Worm (Caenorhabditis elegans) whole organism, young adult: ENCODE results near the gene frm-8.

Source experiments
- D2030.7 ChIP-seq: fragments of 200-800 bp; sonication (Bioruptor generic); IDR thresholded peaks from 2 replicates; pipeline ENCODE4 v1.3.6; 2022; ENCODE audit warnings: missing genetic modification reagents, missing genetic modification characterization, missing compliant biosample characterization
- F22D6.2 ChIP-seq: sonication (generic microtip); optimal IDR thresholded peaks from 2 replicates; lab custom pipeline; 2016; ENCODE audit warnings: mild to moderate bottlenecking, missing genetic modification characterization, missing compliant biosample characterization
- F23B12.7 ChIP-seq: sonication (generic microtip); optimal IDR thresholded peaks from 2 replicates; lab custom pipeline; 2017; ENCODE audit warnings: missing genetic modification characterization, mild to moderate bottlenecking, missing compliant biosample characterization, antibody characterized with exemption, moderate library complexity; ENCODE audit not compliant: insufficient read depth
- F52B5.7 ChIP-seq: sonication (generic microtip); optimal IDR thresholded peaks from 2 replicates; lab custom pipeline; 2016; ENCODE audit warnings: mild to moderate bottlenecking, missing genetic modification characterization, missing compliant biosample characterization
- K11D2.4 ChIP-seq: fragments of 200-800 bp; sonication (Bioruptor generic); IDR thresholded peaks from 2 replicates; pipeline ENCODE4 v1.3.6; 2022; ENCODE audit warnings: missing genetic modification reagents, missing genetic modification characterization, missing compliant biosample characterization
- T26A5.8 ChIP-seq: sonication (generic microtip); optimal IDR thresholded peaks from 2 replicates; lab custom pipeline; 2016; ENCODE audit warnings: missing genetic modification characterization, missing compliant biosample characterization
- Y53G8AR.9 ChIP-seq: fragments of 200-800 bp; sonication (Bioruptor generic); conservative IDR thresholded peaks from 2 replicates; pipeline ENCODE4 v1.3.6; 2022; ENCODE audit warnings: missing genetic modification reagents, missing genetic modification characterization, missing compliant biosample characterization
- Y95B8A.8 ChIP-seq: fragments of 200-800 bp; sonication (Bioruptor generic); IDR thresholded peaks from 2 replicates; pipeline ENCODE4 v1.3.6; 2022; ENCODE audit warnings: missing genetic modification reagents, missing genetic modification characterization, missing compliant biosample characterization
- ZK185.1 ChIP-seq: sonication (generic microtip); optimal IDR thresholded peaks from 2 replicates; lab custom pipeline; 2016; ENCODE audit warnings: mild to moderate bottlenecking, missing genetic modification characterization, missing compliant biosample characterization; ENCODE audit not compliant: poor library complexity, severe bottlenecking
- ama-1 ChIP-seq, 3 experiments: fragments of 150-350 bp in 1 of 3; sonication (generic microtip) in 2 of 3; optimal IDR thresholded peaks; 2 replicates each; lab custom pipeline; 2014 to 2018; ENCODE audit warnings: missing biosample characterization in 2 of 3, missing genetic modification characterization in 2 of 3, missing genetic modification reagents in 2 of 3
- aptf-3 ChIP-seq: fragments of 200-800 bp; sonication (Bioruptor generic); IDR thresholded peaks from 2 replicates; pipeline ENCODE4 v1.3.6; 2022; ENCODE audit warnings: missing genetic modification characterization, missing compliant biosample characterization
- bed-1 ChIP-seq: fragments of 200-800 bp; sonication (Bioruptor generic); IDR thresholded peaks from 2 replicates; pipeline ENCODE4 v1.3.6; 2022; ENCODE audit warnings: missing genetic modification reagents, missing genetic modification characterization, missing compliant biosample characterization
- ccch-3 ChIP-seq: fragments of 200-800 bp; sonication (Bioruptor generic); optimal IDR thresholded peaks from 2 replicates; lab custom pipeline; 2018; ENCODE audit warnings: mild to moderate bottlenecking, missing genetic modification characterization, missing compliant biosample characterization
- cebp-2 ChIP-seq: fragments of 200-800 bp; sonication (Bioruptor generic); IDR thresholded peaks from 2 replicates; pipeline ENCODE4 v1.3.6; 2022; ENCODE audit warnings: missing genetic modification characterization, missing compliant biosample characterization
- ceh-27 ChIP-seq: fragments of 200-800 bp; sonication (Bioruptor generic); optimal IDR thresholded peaks from 2 replicates; lab custom pipeline; 2018; ENCODE audit warnings: mild to moderate bottlenecking, missing genetic modification characterization, moderate library complexity, missing compliant biosample characterization
- ceh-58 ChIP-seq: fragments of 200-800 bp; sonication (Bioruptor generic); IDR thresholded peaks from 2 replicates; pipeline ENCODE4 v1.3.6; 2022; ENCODE audit warnings: missing genetic modification characterization, missing compliant biosample characterization
- ceh-91 ChIP-seq: fragments of 200-800 bp; sonication (Bioruptor generic); IDR thresholded peaks from 2 replicates; pipeline ENCODE4 v1.3.6; 2022; ENCODE audit warnings: missing genetic modification reagents, missing genetic modification characterization, missing compliant biosample characterization
- die-1 ChIP-seq: sonication (generic microtip); optimal IDR thresholded peaks from 2 replicates; lab custom pipeline; 2016; ENCODE audit warnings: missing genotype, mild to moderate bottlenecking, missing genetic modification characterization, missing compliant biosample characterization
- dpff-1 ChIP-seq: sonication (generic microtip); optimal IDR thresholded peaks from 2 replicates; lab custom pipeline; 2017; ENCODE audit warnings: mild to moderate bottlenecking, missing genetic modification characterization, missing compliant biosample characterization
- egl-44 ChIP-seq: fragments of 200-800 bp; sonication (Bioruptor generic); IDR thresholded peaks from 2 replicates; pipeline ENCODE4 v1.3.6; 2022; ENCODE audit warnings: missing genetic modification reagents, missing genetic modification characterization, missing compliant biosample characterization
- ekl-4 ChIP-seq: fragments of 200-800 bp; sonication (Bioruptor generic); IDR thresholded peaks from 2 replicates; pipeline ENCODE4 v1.3.6; 2022; ENCODE audit warnings: missing genetic modification reagents, missing genetic modification characterization, missing compliant biosample characterization
- fkh-3 ChIP-seq: sonication (generic microtip); optimal IDR thresholded peaks from 2 replicates; lab custom pipeline; 2016; ENCODE audit warnings: mild to moderate bottlenecking, missing genetic modification characterization, missing compliant biosample characterization
- him-1 ChIP-seq: sonication (generic microtip); optimal IDR thresholded peaks from 2 replicates; lab custom pipeline; 2016; ENCODE audit warnings: missing genotype, missing genetic modification reagents, missing genetic modification characterization, missing compliant biosample characterization
- hmg-1.2 ChIP-seq: fragments of 200-800 bp; sonication (Bioruptor generic); IDR thresholded peaks from 2 replicates; pipeline ENCODE4 v1.3.6; 2022; ENCODE audit warnings: missing genetic modification reagents, missing genetic modification characterization, missing compliant biosample characterization
- hrde-1 ChIP-seq: sonication (generic microtip); optimal IDR thresholded peaks from 2 replicates; lab custom pipeline; 2016; ENCODE audit warnings: missing genetic modification characterization, mild to moderate bottlenecking, missing compliant biosample characterization, moderate library complexity, missing genotype, missing genetic modification reagents, borderline replicate concordance
- lag-1 ChIP-seq: fragments of 200-800 bp; sonication (Bioruptor generic); IDR thresholded peaks from 2 replicates; pipeline ENCODE4 v1.3.6; 2022; ENCODE audit warnings: missing genetic modification reagents, missing genetic modification characterization, missing compliant biosample characterization
- let-526 ChIP-seq: fragments of 200-800 bp; sonication (Bioruptor generic); IDR thresholded peaks from 2 replicates; pipeline ENCODE4 v1.3.6; 2022; ENCODE audit warnings: missing genetic modification reagents, missing genetic modification characterization, missing compliant biosample characterization
- lin-40 ChIP-seq: sonication (generic microtip); optimal IDR thresholded peaks from 2 replicates; lab custom pipeline; 2016; ENCODE audit warnings: missing genetic modification characterization, mild to moderate bottlenecking, missing compliant biosample characterization, missing genotype, missing genetic modification reagents
- lin-54 ChIP-seq: fragments of 200-800 bp; sonication (Bioruptor generic); optimal IDR thresholded peaks from 2 replicates; lab custom pipeline; 2018; ENCODE audit warnings: mild to moderate bottlenecking, missing genetic modification characterization, missing compliant biosample characterization
- lsl-1 ChIP-seq: fragments of 200-800 bp; sonication (Bioruptor generic); optimal IDR thresholded peaks from 2 replicates; lab custom pipeline; 2018; ENCODE audit warnings: mild to moderate bottlenecking, missing genetic modification characterization, moderate library complexity, missing compliant biosample characterization
- lsy-27 ChIP-seq: sonication (generic microtip); optimal IDR thresholded peaks from 2 replicates; lab custom pipeline; 2017; ENCODE audit warnings: missing genetic modification characterization, mild to moderate bottlenecking, missing compliant biosample characterization, antibody characterized with exemption, missing genotype, borderline replicate concordance; ENCODE audit not compliant: insufficient read depth
- madf-3 ChIP-seq: fragments of 200-800 bp; sonication (Bioruptor generic); IDR thresholded peaks from 2 replicates; pipeline ENCODE4 v1.3.6; 2022; ENCODE audit warnings: missing genetic modification reagents, missing genetic modification characterization, missing compliant biosample characterization
- madf-6 ChIP-seq: fragments of 200-800 bp; sonication (Bioruptor generic); IDR thresholded peaks from 2 replicates; pipeline ENCODE4 v1.3.6; 2022; ENCODE audit warnings: missing genetic modification reagents, missing genetic modification characterization, missing compliant biosample characterization
- nfya-1 ChIP-seq: sonication (generic microtip); optimal IDR thresholded peaks from 2 replicates; lab custom pipeline; 2017; ENCODE audit warnings: antibody characterized with exemption, missing compliant biosample characterization, missing genetic modification characterization, borderline replicate concordance; ENCODE audit not compliant: insufficient read depth
- nfyb-1 ChIP-seq: fragments of 200-800 bp; sonication (Bioruptor generic); IDR thresholded peaks from 2 replicates; pipeline ENCODE4 v1.3.6; 2022; ENCODE audit warnings: missing genetic modification reagents, missing genetic modification characterization, missing compliant biosample characterization
- nhr-179 ChIP-seq: sonication (generic microtip); optimal IDR thresholded peaks from 2 replicates; lab custom pipeline; 2016; ENCODE audit warnings: mild to moderate bottlenecking, missing genetic modification characterization, missing compliant biosample characterization
- nhr-90 ChIP-seq: sonication (generic microtip); optimal IDR thresholded peaks from 2 replicates; lab custom pipeline; 2016; ENCODE audit warnings: missing genotype, mild to moderate bottlenecking, missing genetic modification characterization, missing compliant biosample characterization
- pbrm-1 ChIP-seq: fragments of 200-800 bp; sonication (Bioruptor generic); IDR thresholded peaks from 2 replicates; pipeline ENCODE4 v1.3.6; 2022; ENCODE audit warnings: missing genetic modification reagents, missing genetic modification characterization, missing compliant biosample characterization
- rcor-1 ChIP-seq: fragments of 200-800 bp; sonication (Bioruptor generic); IDR thresholded peaks from 2 replicates; pipeline ENCODE4 v1.3.6; 2022; ENCODE audit warnings: missing genetic modification reagents, missing genetic modification characterization, missing compliant biosample characterization
- rec-8 ChIP-seq, 2 experiments: sonication (generic microtip); optimal IDR thresholded peaks; 2 replicates each; lab custom pipeline; 2016; ENCODE audit warnings: mild to moderate bottlenecking in 2 of 2, missing genetic modification characterization in 2 of 2, missing genetic modification reagents in 2 of 2, missing genotype in 2 of 2, missing biosample characterization in 1 of 2, missing compliant biosample characterization in 1 of 2, moderate library complexity in 1 of 2
- snpc-1.1 ChIP-seq: sonication (generic microtip); optimal IDR thresholded peaks from 2 replicates; lab custom pipeline; 2017; ENCODE audit warnings: missing genetic modification characterization, mild to moderate bottlenecking, missing compliant biosample characterization, antibody characterized with exemption, moderate library complexity, missing genotype, missing genetic modification reagents; ENCODE audit not compliant: insufficient read depth
- sptf-2 ChIP-seq: fragments of 200-800 bp; sonication (Bioruptor generic); optimal IDR thresholded peaks from 2 replicates; lab custom pipeline; 2018; ENCODE audit warnings: mild to moderate bottlenecking, missing genetic modification characterization, missing compliant biosample characterization
- tbp1 ChIP-seq: fragments of 200-800 bp; sonication (Bioruptor generic); optimal IDR thresholded peaks from 2 replicates; lab custom pipeline; 2018; ENCODE audit warnings: mild to moderate bottlenecking, missing genetic modification characterization, missing compliant biosample characterization
- unc-62 ChIP-seq: fragments of 150-350 bp; optimal IDR thresholded peaks from 2 replicates; lab custom pipeline; 2014; ENCODE audit warnings: missing biosample characterization, missing genetic modification reagents, missing genetic modification characterization
- xnd-1 ChIP-seq: sonication (generic microtip); optimal IDR thresholded peaks from 2 replicates; lab custom pipeline; 2016; ENCODE audit warnings: missing genotype, missing genetic modification reagents, missing genetic modification characterization, missing compliant biosample characterization
- zfh-2 ChIP-seq: fragments of 200-800 bp; sonication (Bioruptor generic); conservative IDR thresholded peaks from 2 replicates; pipeline ENCODE4 v1.3.6; 2022; ENCODE audit warnings: missing genetic modification reagents, missing genetic modification characterization, missing compliant biosample characterization
- ztf-28 ChIP-seq: fragments of 200-800 bp; sonication (Bioruptor generic); IDR thresholded peaks from 2 replicates; pipeline ENCODE4 v1.3.6; 2022; ENCODE audit warnings: missing genetic modification reagents, missing genetic modification characterization, missing compliant biosample characterization
- ztf-3 ChIP-seq: fragments of 200-800 bp; sonication (Bioruptor generic); optimal IDR thresholded peaks from 2 replicates; lab custom pipeline; 2018; ENCODE audit warnings: mild to moderate bottlenecking, missing genetic modification characterization, missing compliant biosample characterization

Gene frm-8

DNA sequence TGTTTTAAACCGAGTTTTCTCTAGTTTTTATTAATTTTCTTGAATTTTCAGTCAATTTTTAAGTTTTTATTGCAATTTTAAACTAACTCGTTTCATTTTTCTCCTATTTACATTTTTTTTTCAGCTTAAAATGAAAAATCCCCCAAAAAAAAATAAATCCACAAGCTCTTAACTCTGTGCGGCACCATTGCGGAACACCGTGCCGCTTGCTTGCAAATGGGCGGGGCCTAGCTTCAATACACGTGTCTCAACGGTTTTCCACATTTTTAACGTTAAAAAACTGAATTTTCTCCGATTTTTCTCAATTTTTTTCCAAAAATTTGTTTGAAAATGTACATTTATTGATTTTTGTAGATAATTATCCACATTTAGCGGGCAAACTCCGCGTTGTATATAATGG is 44.0 kb downstream of the frm-8 start, which contains the start of gene R148.3 (continued):
- no peak for TF ChIP-seq lsy-27
- TF ChIP-seq rec-8 (tag; optimal IDR thresholded peaks at IDR 0.05; lab: Kevin White, UChicago) = no peak
- TF ChIP-seq lin-54 (GFP tag; lab: Kevin White, UChicago) = no peak
- no peak for TF ChIP-seq egl-44
- no peak for TF ChIP-seq ama-1 (optimal IDR thresholded peaks at IDR 0.05; lab: Kevin White, UChicago)
- TF ChIP-seq ama-1 (GFP tag; optimal IDR thresholded peaks at IDR 0.05; lab: Kevin White, UChicago) = no peak
- TF ChIP-seq nfyb-1 (GFP tag; lab: Robert Waterston, UW) = 0 out of 2 replicates have a peak, but pooled peaks have one; percentile 30
- TF ChIP-seq him-1 (tag; lab: Kevin White, UChicago) = no peak
- TF ChIP-seq ztf-28 (GFP tag; lab: Robert Waterston, UW) = no peak
- no peak for TF ChIP-seq aptf-3 (GFP tag; lab: Robert Waterston, UW)
- no peak for TF ChIP-seq Y53G8AR.9 (GFP tag; lab: Robert Waterston, UW)
- TF ChIP-seq ztf-3 = no peak
- no peak for TF ChIP-seq let-526
- no peak for TF ChIP-seq zfh-2
- TF ChIP-seq unc-62 (GFP tag; lab: Kevin White, UChicago) = no peak
- TF ChIP-seq die-1 (tag; lab: Kevin White, UChicago) = no peak
- TF ChIP-seq fkh-3 = no peak
- TF ChIP-seq F22D6.2 (tag; lab: Kevin White, UChicago) = no peak
- TF ChIP-seq F52B5.7 = no peak
- no peak for TF ChIP-seq ceh-58
- no peak for TF ChIP-seq ZK185.1 (tag; lab: Kevin White, UChicago)
- no peak for TF ChIP-seq bed-1
- TF ChIP-seq K11D2.4 = 0 out of 2 replicates have a peak, but pooled peaks have one; percentile 16
- TF ChIP-seq hrde-1 (tag; lab: Kevin White, UChicago) = no peak
- TF ChIP-seq madf-3 (GFP tag; lab: Robert Waterston, UW) = no peak
- peak; percentile 18 for TF ChIP-seq lin-40 (tag; lab: Kevin White, UChicago)
- TF ChIP-seq nhr-90 (tag; lab: Kevin White, UChicago) = no peak
- no peak for TF ChIP-seq sptf-2 (GFP tag; lab: Kevin White, UChicago)
- TF ChIP-seq ceh-27 = no peak
- TF ChIP-seq dpff-1 (tag; lab: Kevin White, UChicago) = no peak
- TF ChIP-seq snpc-1.1 = peak; percentile 47
- no peak for TF ChIP-seq lag-1 (GFP tag; lab: Robert Waterston, UW)
- TF ChIP-seq nhr-179 (tag; lab: Kevin White, UChicago) = no peak
- no peak for TF ChIP-seq nfya-1 (tag; lab: Kevin White, UChicago)
- no peak for TF ChIP-seq F23B12.7 (tag; lab: Kevin White, UChicago)
- no peak for TF ChIP-seq cebp-2 (GFP tag; lab: Robert Waterston, UW)
- TF ChIP-seq, all 124 proteins: peak for 25

- TF ChIP-seq Y95B8A.8 (GFP tag; lab: Robert Waterston, UW) = no peak
- TF ChIP-seq nfya-1 (tag; lab: Kevin White, UChicago) = no peak
- peak; percentile 50 for TF ChIP-seq hmg-1.2 (GFP tag; lab: Robert Waterston, UW)
- TF ChIP-seq ccch-3 = no peak
- peak; percentile 88 for TF ChIP-seq ceh-91
- TF ChIP-seq D2030.7 = peak; percentile 87
- no peak for TF ChIP-seq T26A5.8 (tag; lab: Kevin White, UChicago)
- TF ChIP-seq pbrm-1 (GFP tag; lab: Robert Waterston, UW) = peak; percentile 61; the same call in 1 of the 2 replicates
- peak; percentile 95 for TF ChIP-seq madf-6 (GFP tag; lab: Robert Waterston, UW)
- no peak for TF ChIP-seq lin-40 (tag; lab: Kevin White, UChicago)
- TF ChIP-seq tbp1 (GFP tag; lab: Kevin White, UChicago) = peak; percentile 54
- TF ChIP-seq lin-54 (GFP tag; lab: Kevin White, UChicago) = peak; percentile 67
- TF ChIP-seq xnd-1 = peak; percentile 96
- TF ChIP-seq rcor-1 = 0 out of 2 replicates have a peak, but pooled peaks have one; percentile 25
- TF ChIP-seq lsl-1 (GFP tag; lab: Kevin White, UChicago) = peak; percentile 98
- 0 out of 2 replicates have a peak, but pooled peaks have one; percentile 32 for TF ChIP-seq ekl-4 (GFP tag; lab: Robert Waterston, UW)
Observed at ce11 chrIII:3171382-3171781, 47.6 kb downstream of the frm-8 start, which contains the start of gene R148.4. Gene R148.4, plus strand, starts transcription at chrIII:3171592.
